1 fruit fly cellular context compared by ENCODE assay signal in the genomic region with DNA sequence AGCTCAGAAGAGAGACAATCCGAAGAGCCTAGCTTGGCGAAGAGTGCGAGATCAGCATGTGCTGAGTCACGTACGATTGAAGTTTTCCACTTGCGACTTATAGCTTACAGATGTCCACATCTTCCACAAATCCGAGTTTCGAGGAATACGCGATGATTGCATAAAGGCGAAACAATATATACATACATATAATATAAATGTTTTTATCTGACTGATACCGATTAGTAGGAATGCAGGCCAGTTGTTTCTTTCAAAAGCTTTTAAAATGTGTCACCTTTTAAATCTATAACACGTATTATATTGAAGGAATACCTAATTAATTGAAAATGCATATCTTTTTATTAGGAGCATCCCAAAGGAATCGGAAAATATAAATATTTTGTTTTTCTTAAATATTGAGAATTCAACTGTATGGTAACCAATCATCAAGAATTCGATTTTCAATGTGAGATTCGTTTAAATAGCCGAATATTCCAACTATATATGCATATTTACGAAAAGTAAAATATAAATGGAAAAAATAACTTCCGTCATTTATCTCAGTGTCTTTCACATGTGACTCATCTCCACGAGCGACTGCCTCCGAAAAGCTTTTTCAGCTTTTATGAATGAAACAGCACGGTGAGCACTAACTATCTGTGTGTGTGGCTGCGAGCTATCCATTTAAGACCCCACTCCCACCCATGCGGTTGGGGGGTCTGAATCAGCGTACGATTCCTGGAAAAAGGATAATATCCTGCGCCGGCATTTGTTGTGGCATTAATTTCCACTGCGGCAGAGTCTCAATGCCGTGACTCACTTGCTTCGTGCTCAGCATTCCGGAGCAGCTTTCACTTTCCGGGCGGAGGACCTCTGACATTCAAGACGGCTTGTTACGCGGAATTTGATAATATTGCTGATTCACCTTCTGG.
TF ChIP-seq lines count a peak whose summit lies in the region.

No protein-coding gene starts in this region.

TF ChIP-seq in whole organism, embryonic, 481 proteins besides CTCF, POLR2A, EP300 and RAD21 (continued from another document and continues in another):
- TF ChIP-seq ems (GFP tag; optimal IDR thresholded peaks at IDR 0.05; lab: Kevin White, UChicago) (no peak), CG15601 (tag; optimal IDR thresholded peaks at IDR 0.05; lab: Kevin White, UChicago) (peak; percentile 20), Hsf (GFP tag; optimal IDR thresholded peaks at IDR 0.05; lab: Kevin White, UChicago) (peak; percentile 37), Abd-B (GFP tag; optimal IDR thresholded peaks at IDR 0.05; lab: Kevin White, UChicago) (peak; percentile 2), crp (GFP tag; optimal IDR thresholded peaks at IDR 0.05; lab: Kevin White, UChicago) (peak in 1 of 2 experiments; percentile 13), GATAe (GFP tag; conservative IDR thresholded peaks at IDR 0.05; lab: Robert Waterston, UW) (no peak), Pdp1 (GFP tag; optimal IDR thresholded peaks at IDR 0.05; lab: Kevin White, UChicago) (peak; percentile 9 to 53), Fer3 (tag; optimal IDR thresholded peaks at IDR 0.05; lab: Kevin White, UChicago) (peak; percentile 66), Bdp1 (GFP tag; optimal IDR thresholded peaks at IDR 0.05; lab: Kevin White, UChicago) (no peak), crc (GFP tag; optimal IDR thresholded peaks at IDR 0.05; lab: Kevin White, UChicago) (no peak), grn (GFP tag; optimal IDR thresholded peaks at IDR 0.05; lab: Kevin White, UChicago) (no peak), tll (GFP tag; optimal IDR thresholded peaks at IDR 0.05; lab: Kevin White, UChicago) (no peak), D (optimal IDR thresholded peaks at IDR 0.05; lab: Kevin White, UChicago) (no peak), D (GFP tag; optimal IDR thresholded peaks at IDR 0.05; lab: Kevin White, UChicago) (peak; percentile 40), odd (GFP tag; optimal IDR thresholded peaks at IDR 0.05; lab: Kevin White, UChicago) (peak; percentile 38), ase (GFP tag; IDR thresholded peaks at IDR 0.05; lab: Robert Waterston, UW) (no peak), fd3F (GFP tag; optimal IDR thresholded peaks at IDR 0.05; lab: Kevin White, UChicago) (peak; percentile 61), CG15073 (GFP tag; optimal IDR thresholded peaks at IDR 0.05; lab: Kevin White, UChicago) (no peak), CG4404 (GFP tag; IDR thresholded peaks at IDR 0.05; lab: Robert Waterston, UW) (no peak), CG10959 (GFP tag; IDR thresholded peaks at IDR 0.05; lab: Robert Waterston, UW) (no peak), CG13123 (GFP tag; optimal IDR thresholded peaks at IDR 0.05; lab: Kevin White, UChicago) (peak; percentile 10), zen2 (GFP tag; IDR thresholded peaks at IDR 0.05; lab: Robert Waterston, UW; ENCODE audit: partially characterized antibody) (no peak), sug (tag; optimal IDR thresholded peaks at IDR 0.05; lab: Kevin White, UChicago) (peak; percentile 60), CG4617 (GFP tag; optimal IDR thresholded peaks at IDR 0.05; lab: Kevin White, UChicago; ENCODE audit: borderline replicate concordance) (peak; percentile 8), CG15514 (GFP tag; optimal IDR thresholded peaks at IDR 0.05; lab: Kevin White, UChicago) (peak; percentile 46), CG31388 (GFP tag; optimal IDR thresholded peaks at IDR 0.05; lab: Kevin White, UChicago) (no peak), CG9727 (GFP tag; optimal IDR thresholded peaks at IDR 0.05; lab: Kevin White, UChicago) (peak; percentile 56), seq (GFP tag; IDR thresholded peaks at IDR 0.05; lab: Robert Waterston, UW) (0 out of 2 replicates have a peak, but pooled peaks have one; percentile 43), CHES-1-like (GFP tag; optimal IDR thresholded peaks at IDR 0.05; lab: Kevin White, UChicago) (no peak), CG2120 (GFP tag; optimal IDR thresholded peaks at IDR 0.05; lab: Kevin White, UChicago) (peak; percentile 80), bab2 (GFP tag; optimal IDR thresholded peaks at IDR 0.05; lab: Kevin White, UChicago) (peak; percentile 40), CG18764 (GFP tag; optimal IDR thresholded peaks at IDR 0.05; lab: Kevin White, UChicago) (no peak), Spps (tag; optimal IDR thresholded peaks at IDR 0.05; lab: Kevin White, UChicago) (no peak), CG9797 (GFP tag; optimal IDR thresholded peaks at IDR 0.05; lab: Kevin White, UChicago) (no peak), CG14710 (tag; optimal IDR thresholded peaks at IDR 0.05; lab: Kevin White, UChicago) (no peak), CG34422 (GFP tag; IDR thresholded peaks at IDR 0.05; lab: Robert Waterston, UW) (0 out of 3 replicates have a peak, but pooled peaks have one; percentile 38), esg (GFP tag; conservative IDR thresholded peaks at IDR 0.05; lab: Robert Waterston, UW) (0 out of 2 replicates have a peak, but pooled peaks have one; percentile 5), zfh1 (GFP tag; IDR thresholded peaks at IDR 0.05; lab: Robert Waterston, UW) (no peak), gsb-n (tag; optimal IDR thresholded peaks at IDR 0.05; lab: Kevin White, UChicago) (no peak), sens-2 (GFP tag; IDR thresholded peaks at IDR 0.05; lab: Robert Waterston, UW) (no peak), ci (GFP tag; IDR thresholded peaks at IDR 0.05; lab: Robert Waterston, UW) (peak; percentile 60; the same call in 1 of the 3 replicates), her (GFP tag; optimal IDR thresholded peaks at IDR 0.05; lab: Kevin White, UChicago) (no peak), NfI (GFP tag; optimal IDR thresholded peaks at IDR 0.05; lab: Kevin White, UChicago) (peak; percentile 60), Myb (GFP tag; optimal IDR thresholded peaks at IDR 0.05; lab: Kevin White, UChicago) (peak; percentile 26), CG11093 (GFP tag; IDR thresholded peaks at IDR 0.05; lab: Robert Waterston, UW) (0 out of 3 replicates have a peak, but pooled peaks have one; percentile 18), mld (GFP tag; IDR thresholded peaks at IDR 0.05; lab: Robert Waterston, UW; ENCODE audit: partially characterized antibody) (no peak), ken (GFP tag; IDR thresholded peaks at IDR 0.05; lab: Robert Waterston, UW) (peak; percentile 46; the same call in 1 of the 3 replicates), D19B (GFP tag; optimal IDR thresholded peaks at IDR 0.05; lab: Kevin White, UChicago) (peak; percentile 58), CG7839 (tag; optimal IDR thresholded peaks at IDR 0.05; lab: Kevin White, UChicago) (peak; percentile 75), CG11398 (GFP tag; optimal IDR thresholded peaks at IDR 0.05; lab: Kevin White, UChicago) (no peak), MTF-1 (GFP tag; optimal IDR thresholded peaks at IDR 0.05; lab: Kevin White, UChicago; ENCODE audit: borderline replicate concordance) (no peak), Bteb2 (GFP tag; optimal IDR thresholded peaks at IDR 0.05; lab: Kevin White, UChicago) (peak; percentile 56), sens (GFP tag; lab: Kevin White, UChicago) (peak; percentile 90), CG4854 (GFP tag; optimal IDR thresholded peaks at IDR 0.05; lab: Kevin White, UChicago) (peak; percentile 21), CG3407 (GFP tag; optimal IDR thresholded peaks at IDR 0.05; lab: Kevin White, UChicago) (peak; percentile 33), Ada2b (GFP tag; IDR thresholded peaks at IDR 0.05; lab: Robert Waterston, UW) (peak; percentile 49), Dad (GFP tag; optimal IDR thresholded peaks at IDR 0.05; lab: Kevin White, UChicago) (no peak), CG6254 (GFP tag; optimal IDR thresholded peaks at IDR 0.05; lab: Kevin White, UChicago) (no peak), Fer1 (GFP tag; optimal IDR thresholded peaks at IDR 0.05; lab: Kevin White, UChicago) (peak; percentile 58), insv (GFP tag; optimal IDR thresholded peaks at IDR 0.05; lab: Kevin White, UChicago) (no peak), CkIIα-i1 (GFP tag; IDR thresholded peaks at IDR 0.05; lab: Robert Waterston, UW) (no peak), CG30020 (tag; optimal IDR thresholded peaks at IDR 0.05; lab: Kevin White, UChicago) (no peak), ATbp (GFP tag; optimal IDR thresholded peaks at IDR 0.05; lab: Kevin White, UChicago) (peak; percentile 41), tgo (GFP tag; IDR thresholded peaks at IDR 0.05; lab: Robert Waterston, UW) (peak; percentile 46; the same call in 1 of the 3 replicates), Deaf1 (tag; optimal IDR thresholded peaks at IDR 0.05; lab: Kevin White, UChicago) (peak; percentile 46), danr (GFP tag; IDR thresholded peaks at IDR 0.05; lab: Robert Waterston, UW) (no peak), kay (GFP tag; optimal IDR thresholded peaks at IDR 0.05; lab: Kevin White, UChicago) (peak; percentile 97), gem (tag; optimal IDR thresholded peaks at IDR 0.05; lab: Kevin White, UChicago) (peak; percentile 83), CG7745 (tag; optimal IDR thresholded peaks at IDR 0.05; lab: Kevin White, UChicago) (no peak), CG11696 (GFP tag; IDR thresholded peaks at IDR 0.05; lab: Robert Waterston, UW) (0 out of 2 replicates have a peak, but pooled peaks have one; percentile 36), CG30403 (GFP tag; optimal IDR thresholded peaks at IDR 0.05; lab: Kevin White, UChicago) (peak; percentile 78), CG2875 (GFP tag; optimal IDR thresholded peaks at IDR 0.05; lab: Kevin White, UChicago) (peak; percentile 53), Lim3 (GFP tag; IDR thresholded peaks at IDR 0.05; lab: Robert Waterston, UW) (no peak), chinmo (GFP tag; IDR thresholded peaks at IDR 0.05; lab: Robert Waterston, UW; ENCODE audit: partially characterized antibody) (no peak), gfzf (GFP tag; optimal IDR thresholded peaks at IDR 0.05; lab: Kevin White, UChicago) (no peak), CG17385 (GFP tag; optimal IDR thresholded peaks at IDR 0.05; lab: Kevin White, UChicago) (peak; percentile 50), Dip2 (GFP tag; IDR thresholded peaks at IDR 0.05; lab: Robert Waterston, UW) (no peak), lola (GFP tag; optimal IDR thresholded peaks at IDR 0.05; lab: Kevin White, UChicago) (no peak), CG13894 (tag; optimal IDR thresholded peaks at IDR 0.05; lab: Kevin White, UChicago) (peak; percentile 69), ftz-f1 (GFP tag; optimal IDR thresholded peaks at IDR 0.05; lab: Kevin White, UChicago) (no peak), tup (GFP tag; optimal IDR thresholded peaks at IDR 0.05; lab: Kevin White, UChicago) (no peak), H2.0 (GFP tag; IDR thresholded peaks at IDR 0.05; lab: Robert Waterston, UW) (0 out of 2 replicates have a peak, but pooled peaks have one; percentile 4), CG3065 (GFP tag; optimal IDR thresholded peaks at IDR 0.05; lab: Kevin White, UChicago) (no peak), Lhr (GFP tag; optimal IDR thresholded peaks at IDR 0.05; lab: Kevin White, UChicago) (no peak), Eip74EF (GFP tag; optimal IDR thresholded peaks at IDR 0.05; lab: Kevin White, UChicago) (peak in 1 of 2 experiments; percentile 74), wdn (GFP tag; IDR thresholded peaks at IDR 0.05; lab: Robert Waterston, UW) (no peak), Asciz (GFP tag; optimal IDR thresholded peaks at IDR 0.05; lab: Kevin White, UChicago) (peak; percentile 60), Jarid2 (GFP tag; optimal IDR thresholded peaks at IDR 0.05; lab: Kevin White, UChicago) (no peak), Neu2 (GFP tag; optimal IDR thresholded peaks at IDR 0.05; lab: Kevin White, UChicago; ENCODE audit: borderline replicate concordance) (no peak), Camta (GFP tag; optimal IDR thresholded peaks at IDR 0.05; lab: Kevin White, UChicago) (no peak), p53 (GFP tag; optimal IDR thresholded peaks at IDR 0.05; lab: Kevin White, UChicago) (no peak), schlank (tag; optimal IDR thresholded peaks at IDR 0.05; lab: Kevin White, UChicago) (peak; percentile 21), CG18619 (GFP tag; optimal IDR thresholded peaks at IDR 0.05; lab: Kevin White, UChicago) (peak; percentile 68), dpn (GFP tag; optimal IDR thresholded peaks at IDR 0.05; lab: Kevin White, UChicago) (peak; percentile 29 to 45), CG6689 (GFP tag; IDR thresholded peaks at IDR 0.05; lab: Robert Waterston, UW) (no peak), Taf1 (GFP tag; IDR thresholded peaks at IDR 0.05; lab: Robert Waterston, UW) (0 out of 2 replicates have a peak, but pooled peaks have one; percentile 9), lab (GFP tag; optimal IDR thresholded peaks at IDR 0.05; lab: Kevin White, UChicago) (peak; percentile 70), h (optimal IDR thresholded peaks at IDR 0.05; lab: Kevin White, UChicago) (no peak), Chrac-16 (GFP tag; optimal IDR thresholded peaks at IDR 0.05; lab: Kevin White, UChicago) (peak; percentile 20), CG18262 (tag; optimal IDR thresholded peaks at IDR 0.05; lab: Kevin White, UChicago) (peak; percentile 70), CG10147 (GFP tag; optimal IDR thresholded peaks at IDR 0.05; lab: Kevin White, UChicago) (peak; percentile 75), dimm (GFP tag; IDR thresholded peaks at IDR 0.05; lab: Robert Waterston, UW) (no peak), CG8944 (GFP tag; optimal IDR thresholded peaks at IDR 0.05; lab: Kevin White, UChicago) (no peak), CG1602 (GFP tag; optimal IDR thresholded peaks at IDR 0.05; lab: Kevin White, UChicago) (peak; percentile 24), Awh (GFP tag; IDR thresholded peaks at IDR 0.05; lab: Robert Waterston, UW) (no peak), CG4820 (GFP tag; optimal IDR thresholded peaks at IDR 0.05; lab: Kevin White, UChicago) (no peak), slp2 (GFP tag; optimal IDR thresholded peaks at IDR 0.05; lab: Kevin White, UChicago) (peak; percentile 5), CG17829 (tag; optimal IDR thresholded peaks at IDR 0.05; lab: Kevin White, UChicago) (no peak), Doc2 (GFP tag; IDR thresholded peaks at IDR 0.05; lab: Robert Waterston, UW) (no peak), CG11695 (GFP tag; IDR thresholded peaks at IDR 0.05; lab: Robert Waterston, UW) (peak; percentile 72; the same call in 2 of the 3 replicates), Rfx (GFP tag; IDR thresholded peaks at IDR 0.05; lab: Robert Waterston, UW) (peak; percentile 72), bbx (GFP tag; IDR thresholded peaks at IDR 0.05; lab: Robert Waterston, UW; ENCODE audit: partially characterized antibody) (no peak), CG2712 (tag; optimal IDR thresholded peaks at IDR 0.05; lab: Kevin White, UChicago) (peak; percentile 72), corto (GFP tag; optimal IDR thresholded peaks at IDR 0.05; lab: Kevin White, UChicago) (no peak), psq (GFP tag; optimal IDR thresholded peaks at IDR 0.05; lab: Kevin White, UChicago) (no peak), z (GFP tag; IDR thresholded peaks at IDR 0.05; lab: Robert Waterston, UW) (no peak), CG13296 (GFP tag; optimal IDR thresholded peaks at IDR 0.05; lab: Kevin White, UChicago) (peak; percentile 47), CG11560 (tag; IDR thresholded peaks at IDR 0.05; lab: Robert Waterston, UW) (no peak), dmrt11E (tag; optimal IDR thresholded peaks at IDR 0.05; lab: Kevin White, UChicago) (no peak), fu2 (GFP tag; optimal IDR thresholded peaks at IDR 0.05; lab: Kevin White, UChicago) (peak; percentile 35)
